Worm (Caenorhabditis elegans) whole organism, dauer: ENCODE data around the gene K01D12.10.

Experiments
- unc-62 ChIP-seq: sonication (generic microtip); optimal IDR thresholded peaks from 2 replicates; lab custom pipeline; 2017; ENCODE audit warnings: missing biosample characterization, missing genetic modification reagents, missing genetic modification characterization

K01D12.10 gene

ce11 chrV:12406514-12406913, 485 bp downstream of the K01D12.10 start:
- TF ChIP-seq unc-62 (GFP tag; lab: Kevin White, UChicago), result no peak

DNA sequence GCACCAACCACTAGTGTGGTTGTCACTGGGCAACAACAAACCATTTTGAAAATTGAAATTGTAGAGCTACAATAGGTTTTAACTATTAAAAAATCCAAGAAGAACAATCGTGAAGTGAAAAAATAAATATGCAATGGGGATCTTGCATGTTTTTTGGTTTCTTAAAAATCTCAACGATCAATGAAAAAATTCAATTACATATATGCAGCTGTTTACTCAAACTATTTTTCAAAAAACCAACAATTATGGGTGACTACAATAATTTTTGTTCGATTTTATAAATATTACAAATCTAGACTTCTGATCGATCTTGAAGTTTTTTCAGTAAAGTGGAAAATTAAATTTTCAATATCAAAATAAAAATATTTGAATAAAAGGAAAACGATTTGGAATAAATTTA, 2.5 kb downstream of the K01D12.10 start, which contains the start of gene cdr-4:
Gene cdr-4, minus strand, starts transcription at position 101 of the 400 bp plus-strand sequence.
- TF ChIP-seq unc-62 (GFP tag; lab: Kevin White, UChicago), result no peak

DNA sequence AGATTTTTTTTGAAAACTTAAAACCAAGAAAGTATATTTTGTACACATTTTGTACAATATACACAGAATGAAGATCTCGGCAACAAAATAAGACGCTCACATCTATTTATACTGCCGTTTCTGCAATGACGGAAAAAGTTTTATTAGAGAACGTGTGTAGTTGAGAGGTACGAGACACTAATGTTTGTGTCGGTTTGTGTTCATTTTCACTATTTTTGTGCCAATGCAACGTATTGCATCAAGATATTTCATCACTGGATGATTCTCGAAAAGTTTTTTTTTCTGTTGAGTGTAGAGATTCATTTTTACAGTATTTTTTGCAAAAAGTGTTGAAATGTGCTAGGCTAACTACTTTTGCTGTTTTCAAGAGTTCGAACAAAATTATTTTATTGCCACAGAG, 3.0 kb downstream of the K01D12.10 start:
- TF ChIP-seq unc-62 (GFP tag; lab: Kevin White, UChicago), result no peak

ce11 chrV:12410416-12411001, 4.5 kb downstream of the K01D12.10 start, which contains the start of gene hrg-2:
Gene hrg-2 (minus strand): TSS chrV:12410513.
- TF ChIP-seq unc-62 (GFP tag; lab: Kevin White, UChicago), result no peak

ce11 chrV:12411909-12412308, 5.9 kb downstream of the K01D12.10 start, which contains the start of gene cdr-7:
Gene cdr-7 (minus strand): TSS chrV:12412113.
- no peak for TF ChIP-seq unc-62 (GFP tag; lab: Kevin White, UChicago)

DNA sequence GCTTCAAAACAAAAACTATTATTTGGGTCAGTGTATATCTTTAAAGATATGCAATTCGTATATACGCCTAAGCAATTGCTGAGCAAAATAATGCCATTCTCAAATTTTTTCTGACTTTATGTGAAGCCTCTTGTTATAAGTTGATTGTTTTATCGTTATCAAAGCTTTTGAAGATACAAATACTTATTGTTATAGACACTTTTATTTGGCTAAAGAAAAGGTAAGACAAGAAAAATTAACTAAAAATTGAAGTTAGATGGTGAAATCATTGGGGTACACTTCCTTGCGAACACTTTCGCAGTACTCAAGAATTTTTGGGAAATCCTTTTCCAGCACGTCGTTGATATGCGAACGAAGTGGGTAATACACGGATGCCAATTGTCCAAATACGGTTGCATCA, 6.3 kb downstream of the K01D12.10 start:
- no peak for TF ChIP-seq unc-62 (GFP tag; lab: Kevin White, UChicago)

ce11 chrV:12413651-12414114, 7.7 kb downstream of the K01D12.10 start, which contains the start of gene cdr-6:
Gene cdr-6 (minus strand): TSS chrV:12413701.
- TF ChIP-seq unc-62 (GFP tag; lab: Kevin White, UChicago), result no peak

- no peak for TF ChIP-seq unc-62 (GFP tag; lab: Kevin White, UChicago)
Observed at ce11 chrV:12414362-12414761, 8.3 kb downstream of the K01D12.10 start.

DNA sequence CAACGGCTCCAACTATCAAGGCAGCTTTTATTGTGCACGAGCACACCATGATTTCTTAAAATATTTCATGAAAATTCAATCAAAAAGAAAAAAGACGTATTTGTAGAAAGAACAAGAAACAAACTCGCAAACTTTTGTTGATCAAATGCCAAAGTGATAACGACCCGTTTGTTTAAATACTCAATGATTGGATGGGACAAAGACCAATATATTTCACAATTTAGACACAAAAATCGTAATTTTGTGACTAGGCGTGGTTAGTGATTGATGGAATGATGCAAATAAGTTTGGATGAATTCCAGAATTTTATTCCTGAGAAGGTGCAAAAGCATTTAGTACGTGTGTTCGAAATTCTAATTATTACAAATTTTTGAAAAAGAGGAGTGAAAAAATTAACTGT, 9.6 kb downstream of the K01D12.10 start, which contains the start of gene cdr-2:
Gene cdr-2, minus strand, starts transcription at position 54 of the 400 bp plus-strand sequence.
- TF ChIP-seq unc-62 (GFP tag; lab: Kevin White, UChicago), result no peak

DNA sequence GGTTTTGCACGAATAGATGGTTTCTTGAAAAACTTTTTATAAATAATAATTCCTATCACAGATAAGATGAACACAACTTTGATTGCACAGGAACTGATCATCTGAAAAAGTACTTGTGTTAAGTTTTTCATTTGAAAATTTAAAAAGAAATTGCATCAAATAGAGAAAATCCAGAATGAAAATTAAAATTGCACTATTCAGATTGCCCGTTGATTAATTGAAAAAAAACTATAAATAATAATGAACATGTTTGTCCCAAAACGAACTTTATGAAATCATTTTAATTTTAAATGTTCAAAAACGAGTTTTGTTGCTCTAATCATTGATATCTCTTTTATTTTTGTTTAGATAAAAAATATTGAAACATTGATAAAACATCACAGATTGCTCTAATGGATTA, 11.2 kb downstream of the K01D12.10 start, which contains the start of gene cdr-3:
Gene cdr-3, minus strand, starts transcription at position 101 of the 400 bp plus-strand sequence.
- TF ChIP-seq unc-62 (GFP tag; lab: Kevin White, UChicago), result no peak

DNA sequence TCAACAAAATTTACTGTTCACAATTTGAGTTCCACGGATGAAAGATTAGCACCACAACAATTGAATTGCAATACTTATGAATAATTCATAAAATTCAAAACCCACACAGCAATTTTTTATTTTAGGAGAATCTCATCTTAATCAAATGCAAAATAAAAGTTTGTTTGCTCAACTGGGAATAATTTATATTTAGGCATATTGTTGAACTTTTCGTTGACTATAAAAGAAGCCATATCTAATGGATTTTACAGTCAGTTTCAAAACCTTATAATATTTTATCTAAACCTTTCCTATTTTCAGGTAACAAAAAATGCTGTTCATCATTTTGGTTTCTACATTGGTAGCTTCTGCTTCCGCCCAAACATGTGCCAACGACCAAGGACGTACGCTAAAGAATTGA, 12.3 kb downstream of the K01D12.10 start, which contains the start of gene C54D10.3:
Gene C54D10.3, plus strand, starts transcription at position 301 of the 400 bp plus-strand sequence.
- TF ChIP-seq unc-62 (GFP tag; lab: Kevin White, UChicago), result no peak

DNA sequence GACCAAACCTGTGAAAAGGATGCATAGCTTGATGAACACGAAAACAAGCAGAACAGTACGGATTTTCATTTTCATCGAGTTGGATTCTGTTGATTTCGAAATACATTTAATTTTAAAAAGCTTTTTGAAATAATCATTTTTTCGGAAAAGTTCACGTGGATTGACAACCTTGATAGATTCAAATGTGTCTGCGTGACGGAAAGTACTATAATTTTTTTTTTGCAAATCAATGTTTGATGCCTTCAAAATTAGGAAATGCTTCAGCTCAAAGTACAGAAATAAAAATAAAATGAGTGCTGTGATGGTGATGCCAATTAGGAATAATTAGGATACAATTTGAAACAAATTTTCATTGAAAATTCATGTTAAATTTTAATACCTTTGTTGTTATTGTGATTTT, 14.8 kb downstream of the K01D12.10 start, which contains the start of gene C54D10.4:
Gene C54D10.4, minus strand, starts transcription at position 101 of the 400 bp plus-strand sequence.
- TF ChIP-seq unc-62 (GFP tag; lab: Kevin White, UChicago), result no peak

DNA sequence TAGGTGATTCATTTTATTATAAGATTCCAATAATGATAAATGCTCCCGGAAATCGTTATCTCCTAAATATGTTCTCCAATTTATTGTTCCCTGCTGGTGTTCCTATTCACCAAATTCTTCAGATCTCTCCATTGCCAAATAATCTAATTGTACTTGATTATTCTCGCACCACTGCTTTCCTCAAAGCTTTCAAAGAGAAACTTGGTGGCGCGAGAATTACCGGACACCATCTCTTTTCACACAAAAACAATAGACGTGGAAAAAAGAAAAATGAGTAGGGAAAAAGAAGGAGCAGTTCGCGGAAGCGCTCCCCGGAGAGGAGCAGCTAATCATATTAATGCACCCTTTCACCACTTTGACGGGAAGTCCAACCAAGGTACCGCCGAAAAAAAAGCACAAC, 15.3 kb downstream of the K01D12.10 start:
- TF ChIP-seq unc-62 (GFP tag; lab: Kevin White, UChicago), result no peak

ce11 chrV:12427826-12428225, 21.8 kb downstream of the K01D12.10 start:
- TF ChIP-seq unc-62 (GFP tag; lab: Kevin White, UChicago), result no peak

DNA sequence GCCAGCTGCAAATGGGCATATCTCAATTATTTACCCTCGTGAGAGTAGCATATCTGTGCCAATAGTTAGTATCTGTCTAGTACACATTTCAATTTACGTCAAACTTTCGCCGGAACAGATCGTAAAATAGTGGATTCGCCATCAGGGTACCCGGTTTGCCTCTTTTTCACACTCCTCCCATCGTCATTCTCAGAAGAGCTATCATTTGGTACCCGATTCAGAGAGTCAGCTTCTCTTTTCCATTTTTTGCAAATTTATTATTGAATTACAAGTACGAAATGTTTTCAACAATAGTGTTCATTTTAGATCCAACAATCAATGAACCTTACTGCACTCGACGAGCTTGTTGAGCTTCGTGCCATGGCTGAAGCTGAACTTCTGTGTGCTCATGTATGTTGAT, 23.0 kb downstream of the K01D12.10 start, which contains the start of gene C54D10.5:
Gene C54D10.5, plus strand, starts transcription at position 301 of the 400 bp plus-strand sequence.
- no peak for TF ChIP-seq unc-62 (GFP tag; lab: Kevin White, UChicago)

DNA sequence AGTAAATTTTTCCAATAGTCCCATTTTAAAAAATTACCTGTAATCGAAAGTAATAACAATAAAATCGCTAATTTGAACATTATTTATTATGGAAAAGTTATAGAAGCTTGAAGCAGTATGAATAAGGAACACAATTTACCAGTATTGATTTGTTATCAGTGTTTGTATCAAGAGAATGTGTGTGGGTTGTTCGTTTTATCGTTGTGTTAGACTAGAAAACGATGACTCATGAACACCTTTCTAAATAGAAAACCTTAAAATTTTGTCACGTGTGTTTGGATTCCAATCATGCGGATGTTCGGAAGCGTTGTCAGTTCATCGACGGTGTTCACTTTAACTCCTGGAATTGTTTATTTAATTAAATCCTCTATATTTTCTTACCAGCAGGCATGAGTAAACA, 26.1 kb downstream of the K01D12.10 start, which contains the start of gene C54D10.13:
Gene C54D10.13, minus strand, starts transcription at position 179 of the 400 bp plus-strand sequence.
- TF ChIP-seq unc-62 (GFP tag; lab: Kevin White, UChicago), result no peak

DNA sequence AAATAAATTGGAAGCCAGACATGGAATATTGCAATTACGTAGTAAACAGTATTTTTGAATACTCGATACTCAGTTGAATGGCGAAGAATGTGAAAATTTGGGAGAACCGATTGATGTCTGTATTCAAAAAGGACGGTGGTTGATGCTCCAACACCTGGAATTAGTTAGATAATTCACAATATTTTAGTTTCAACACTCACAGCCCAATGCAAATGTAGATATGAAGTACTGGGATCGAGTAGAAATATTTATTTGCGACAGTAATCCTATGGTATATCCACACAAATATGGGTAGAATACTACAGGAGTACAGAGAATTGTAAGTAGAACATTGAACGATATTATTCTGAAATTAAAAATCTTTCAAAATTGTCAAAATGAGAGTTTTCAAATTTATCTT, 27.1 kb downstream of the K01D12.10 start:
- no peak for TF ChIP-seq unc-62 (GFP tag; lab: Kevin White, UChicago)
